ENCODE assay signal across 2 worm cellular contexts in the genomic region with DNA sequence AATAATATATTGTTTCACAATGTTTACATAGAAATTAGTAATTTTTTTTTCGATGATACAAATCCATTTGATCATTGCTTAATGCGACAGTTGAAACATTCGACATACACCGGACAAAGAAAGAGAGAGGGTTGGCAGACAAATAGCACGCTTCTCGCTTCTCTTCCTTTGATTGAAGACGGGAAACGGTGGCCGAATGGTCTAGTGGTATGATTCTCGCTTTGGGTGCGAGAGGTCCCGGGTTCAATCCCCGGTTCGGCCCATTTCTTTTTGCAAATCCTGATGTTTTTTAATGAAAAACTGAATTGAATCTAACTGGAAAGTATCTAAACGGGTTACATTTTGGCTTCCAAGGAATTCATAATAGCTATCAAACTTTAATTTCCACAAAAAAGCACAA.
TF ChIP-seq lines count a peak whose summit lies in the region.

No protein-coding gene starts in this region.

TF ChIP-seq in whole organism, L1 larva, 84 proteins besides CTCF, POLR2A, EP300 and RAD21 (continued from another document):
- TF ChIP-seq rnt-1 (tag; optimal IDR thresholded peaks at IDR 0.05; lab: Kevin White, UChicago) (peak; percentile 63), mab-9 (GFP tag; IDR thresholded peaks at IDR 0.05; lab: Robert Waterston, UW) (no peak), lin-15B (tag; optimal IDR thresholded peaks at IDR 0.05; lab: Kevin White, UChicago) (no peak), lsy-2 (tag; optimal IDR thresholded peaks at IDR 0.05; lab: Kevin White, UChicago) (no peak), nhr-84 (tag; optimal IDR thresholded peaks at IDR 0.05; lab: Kevin White, UChicago) (no peak), grh-1 (GFP tag; IDR thresholded peaks at IDR 0.05; lab: Robert Waterston, UW) (no peak), skn-1 (tag; optimal IDR thresholded peaks at IDR 0.05; lab: Kevin White, UChicago) (peak; percentile 5), mep-1 (tag; optimal IDR thresholded peaks at IDR 0.05; lab: Kevin White, UChicago) (peak; percentile 29), C34B4.2 (tag; optimal IDR thresholded peaks at IDR 0.05; lab: Kevin White, UChicago) (no peak), nhr-47 (tag; optimal IDR thresholded peaks at IDR 0.05; lab: Kevin White, UChicago) (peak; percentile 31), sox-4 (tag; optimal IDR thresholded peaks at IDR 0.05; lab: Kevin White, UChicago) (no peak), nhr-90 (tag; optimal IDR thresholded peaks at IDR 0.05; lab: Kevin White, UChicago; ENCODE audit: poor library complexity) (peak; percentile 39), nhr-237 (tag; optimal IDR thresholded peaks at IDR 0.05; lab: Kevin White, UChicago) (no peak), fkh-4 (tag; optimal IDR thresholded peaks at IDR 0.05; lab: Kevin White, UChicago; ENCODE audit: borderline replicate concordance) (no peak), hlh-4 (tag; optimal IDR thresholded peaks at IDR 0.05; lab: Kevin White, UChicago) (no peak), snu-23 (GFP tag; optimal IDR thresholded peaks at IDR 0.05; lab: Kevin White, UChicago) (peak; percentile 66), C16A3.4 (tag; optimal IDR thresholded peaks at IDR 0.05; lab: Kevin White, UChicago) (peak; percentile 55), zag-1 (tag; optimal IDR thresholded peaks at IDR 0.05; lab: Kevin White, UChicago) (no peak), fkh-8 (tag; optimal IDR thresholded peaks at IDR 0.05; lab: Kevin White, UChicago) (no peak), alr-1 (tag; optimal IDR thresholded peaks at IDR 0.05; lab: Kevin White, UChicago; ENCODE audit: borderline replicate concordance) (no peak), ceh-88 (GFP tag; IDR thresholded peaks at IDR 0.05; lab: Robert Waterston, UW) (no peak), nhr-19 (GFP tag; conservative IDR thresholded peaks at IDR 0.05; lab: Robert Waterston, UW) (peak; percentile 34), lin-35 (GFP tag; optimal IDR thresholded peaks at IDR 0.05; lab: Kevin White, UChicago) (peak; percentile 18 to 68), swsn-7 (tag; optimal IDR thresholded peaks at IDR 0.05; lab: Kevin White, UChicago) (peak; percentile 4), lin-13 (GFP tag; optimal IDR thresholded peaks at IDR 0.05; lab: Kevin White, UChicago) (peak; percentile 8), ceh-82 (tag; optimal IDR thresholded peaks at IDR 0.05; lab: Kevin White, UChicago) (peak in 1 of 3 experiments; percentile 17), unc-30 (tag; optimal IDR thresholded peaks at IDR 0.05; lab: Kevin White, UChicago) (no peak), jun-1 (tag; optimal IDR thresholded peaks at IDR 0.05; lab: Kevin White, UChicago) (no peak), aly-2 (tag; optimal IDR thresholded peaks at IDR 0.05; lab: Kevin White, UChicago) (no peak), mdl-1 (tag; optimal IDR thresholded peaks at IDR 0.05; lab: Kevin White, UChicago) (peak in 1 of 2 experiments; percentile 36), fkh-10 (GFP tag; optimal IDR thresholded peaks at IDR 0.05; lab: Kevin White, UChicago) (no peak), elt-3 (tag; optimal IDR thresholded peaks at IDR 0.05; lab: Kevin White, UChicago) (no peak), efl-1 (optimal IDR thresholded peaks at IDR 0.05; lab: Kevin White, UChicago) (peak; percentile 10 to 38), efl-1 (GFP tag; optimal IDR thresholded peaks at IDR 0.05 in 1 of 2; lab: Kevin White, UChicago) (peak in 1 of 2 experiments; percentile 31), irx-1 (tag; optimal IDR thresholded peaks at IDR 0.05; lab: Kevin White, UChicago) (no peak), xbp-1 (tag; optimal IDR thresholded peaks at IDR 0.05; lab: Kevin White, UChicago) (no peak)

TF ChIP-seq in whole organism, young adult, 124 proteins besides CTCF, POLR2A, EP300 and RAD21 (continued from another document):
- peak; percentile 67; the same call in 1 of the 2 replicates for TF ChIP-seq egl-44 (GFP tag; IDR thresholded peaks at IDR 0.05; lab: Robert Waterston, UW)
- TF ChIP-seq Y79H2A.3 (GFP tag; conservative IDR thresholded peaks at IDR 0.05; lab: Robert Waterston, UW), result 0 out of 2 replicates have a peak, but pooled peaks have one; percentile 41
- TF ChIP-seq nfya-2 (GFP tag; IDR thresholded peaks at IDR 0.05; lab: Robert Waterston, UW), result no peak
- no peak for TF ChIP-seq ztf-22 (GFP tag; optimal IDR thresholded peaks at IDR 0.05; lab: Kevin White, UChicago)
- 0 out of 2 replicates have a peak, but pooled peaks have one; percentile 40 for TF ChIP-seq bed-2 (GFP tag; IDR thresholded peaks at IDR 0.05; lab: Robert Waterston, UW)
- peak; percentile 95 for TF ChIP-seq snpc-4 (GFP tag; optimal IDR thresholded peaks at IDR 0.05; lab: Kevin White, UChicago)
- peak; percentile 66 to 99 (median 98) for TF ChIP-seq snpc-4 (tag; optimal IDR thresholded peaks at IDR 0.05; lab: Kevin White, UChicago)
- TF ChIP-seq rec-8 (tag; optimal IDR thresholded peaks at IDR 0.05; lab: Kevin White, UChicago), result peak; percentile 37 to 61
- peak; percentile 76 for TF ChIP-seq D2030.7 (GFP tag; IDR thresholded peaks at IDR 0.05; lab: Robert Waterston, UW)
- TF ChIP-seq atf-7 (tag; optimal IDR thresholded peaks at IDR 0.05; lab: Kevin White, UChicago), result peak; percentile 34
- TF ChIP-seq ceh-40 (GFP tag; IDR thresholded peaks at IDR 0.05; lab: Robert Waterston, UW), result 0 out of 2 replicates have a peak, but pooled peaks have one; percentile 70
- peak; percentile 78 for TF ChIP-seq F49E8.2 (tag; optimal IDR thresholded peaks at IDR 0.05; lab: Kevin White, UChicago; ENCODE audit: insufficient read depth)
- TF ChIP-seq lag-1 (GFP tag; IDR thresholded peaks at IDR 0.05; lab: Robert Waterston, UW), result no peak
- peak; percentile 45 for TF ChIP-seq mes-4 (tag; optimal IDR thresholded peaks at IDR 0.05; lab: Kevin White, UChicago)
- peak; percentile 56; the same call in 1 of the 2 replicates for TF ChIP-seq hmg-20 (GFP tag; IDR thresholded peaks at IDR 0.05; lab: Robert Waterston, UW)
- no peak for TF ChIP-seq F37B4.10 (GFP tag; IDR thresholded peaks at IDR 0.05; lab: Robert Waterston, UW)
- TF ChIP-seq cebp-1 (GFP tag; IDR thresholded peaks at IDR 0.05; lab: Robert Waterston, UW), result peak; percentile 45; the same call in 1 of the 2 replicates
- no peak for TF ChIP-seq cebp-1 (tag; optimal IDR thresholded peaks at IDR 0.05; lab: Kevin White, UChicago)
- TF ChIP-seq dox-1 (GFP tag; IDR thresholded peaks at IDR 0.05; lab: Robert Waterston, UW), result no peak; the same call in 1 of the 2 replicates
- peak; percentile 69; the same call in 1 of the 2 replicates for TF ChIP-seq Y56A3A.18 (GFP tag; IDR thresholded peaks at IDR 0.05; lab: Robert Waterston, UW)
- TF ChIP-seq Y53F4B.3 (GFP tag; IDR thresholded peaks at IDR 0.05; lab: Robert Waterston, UW), result 0 out of 2 replicates have a peak, but pooled peaks have one; percentile 16
- peak; percentile 69; the same call in 1 of the 2 replicates for TF ChIP-seq madf-6 (GFP tag; IDR thresholded peaks at IDR 0.05; lab: Robert Waterston, UW)
- peak; percentile 74 for TF ChIP-seq T07F8.4 (tag; optimal IDR thresholded peaks at IDR 0.05; lab: Kevin White, UChicago)
- TF ChIP-seq repo-1 (tag; optimal IDR thresholded peaks at IDR 0.05; lab: Kevin White, UChicago), result peak; percentile 44
- peak; percentile 33 for TF ChIP-seq madf-10 (tag; optimal IDR thresholded peaks at IDR 0.05; lab: Kevin White, UChicago)
- 0 out of 2 replicates have a peak, but pooled peaks have one; percentile 61 for TF ChIP-seq ztf-28 (GFP tag; IDR thresholded peaks at IDR 0.05; lab: Robert Waterston, UW)
- TF ChIP-seq madf-3 (GFP tag; IDR thresholded peaks at IDR 0.05; lab: Robert Waterston, UW), result no peak
- peak; percentile 51; the same call in 1 of the 2 replicates for TF ChIP-seq K11D2.4 (GFP tag; IDR thresholded peaks at IDR 0.05; lab: Robert Waterston, UW)
- TF ChIP-seq pbrm-1 (GFP tag; IDR thresholded peaks at IDR 0.05; lab: Robert Waterston, UW), result peak; percentile 81
- peak; percentile 4 for TF ChIP-seq nhr-80 (tag; optimal IDR thresholded peaks at IDR 0.05; lab: Kevin White, UChicago)
- no peak for TF ChIP-seq ceh-79 (tag; optimal IDR thresholded peaks at IDR 0.05; lab: Kevin White, UChicago)
- TF ChIP-seq gei-17 (GFP tag; optimal IDR thresholded peaks at IDR 0.05; lab: Kevin White, UChicago), result no peak
- peak; percentile 71 for TF ChIP-seq F57A8.1 (GFP tag; optimal IDR thresholded peaks at IDR 0.05; lab: Kevin White, UChicago)
- TF ChIP-seq snpc-1.1 (tag; optimal IDR thresholded peaks at IDR 0.05; lab: Kevin White, UChicago; ENCODE audit: insufficient read depth), result peak; percentile 69
- no peak for TF ChIP-seq madf-8 (GFP tag; conservative IDR thresholded peaks at IDR 0.05; lab: Robert Waterston, UW)
- no peak for TF ChIP-seq aptf-2 (GFP tag; conservative IDR thresholded peaks at IDR 0.05; lab: Robert Waterston, UW)
- TF ChIP-seq F10E7.11 (tag; optimal IDR thresholded peaks at IDR 0.05; lab: Kevin White, UChicago), result no peak
- no peak for TF ChIP-seq F22D6.2 (tag; optimal IDR thresholded peaks at IDR 0.05; lab: Kevin White, UChicago)
- TF ChIP-seq rcor-1 (GFP tag; IDR thresholded peaks at IDR 0.05; lab: Robert Waterston, UW), result peak; percentile 88
- no peak for TF ChIP-seq ztf-6 (GFP tag; IDR thresholded peaks at IDR 0.05; lab: Robert Waterston, UW)
- TF ChIP-seq bed-1 (GFP tag; IDR thresholded peaks at IDR 0.05; lab: Robert Waterston, UW), result no peak
- no peak for TF ChIP-seq F55B11.4 (tag; optimal IDR thresholded peaks at IDR 0.05; lab: Kevin White, UChicago; ENCODE audit: borderline replicate concordance, insufficient read depth)
- TF ChIP-seq ekl-4 (GFP tag; IDR thresholded peaks at IDR 0.05; lab: Robert Waterston, UW), result peak; percentile 74
- TF ChIP-seq hlh-26 (GFP tag; conservative IDR thresholded peaks at IDR 0.05; lab: Robert Waterston, UW), result no peak
- TF ChIP-seq lin-26 (GFP tag; IDR thresholded peaks at IDR 0.05; lab: Robert Waterston, UW), result peak; percentile 97
- TF ChIP-seq F57C9.4 (tag; optimal IDR thresholded peaks at IDR 0.05; lab: Kevin White, UChicago), result no peak
- no peak for TF ChIP-seq dpl-1 (GFP tag; optimal IDR thresholded peaks at IDR 0.05; lab: Kevin White, UChicago)
- no peak for TF ChIP-seq mel-28 (tag; optimal IDR thresholded peaks at IDR 0.05; lab: Kevin White, UChicago; ENCODE audit: borderline replicate concordance)
- TF ChIP-seq B0019.2 (GFP tag; conservative IDR thresholded peaks at IDR 0.05; lab: Robert Waterston, UW), result 0 out of 2 replicates have a peak, but pooled peaks have one; percentile 40
- peak; percentile 27 for TF ChIP-seq tlf-1 (GFP tag; optimal IDR thresholded peaks at IDR 0.05; lab: Kevin White, UChicago)
- TF ChIP-seq sdz-38 (tag; optimal IDR thresholded peaks at IDR 0.05; lab: Kevin White, UChicago), result no peak
- no peak for TF ChIP-seq ama-1 (optimal IDR thresholded peaks at IDR 0.05; lab: Kevin White, UChicago)
- TF ChIP-seq ama-1 (GFP tag; optimal IDR thresholded peaks at IDR 0.05; lab: Kevin White, UChicago), result peak; percentile 33 to 86
- no peak; the same call in 1 of the 2 replicates for TF ChIP-seq B0336.3 (GFP tag; IDR thresholded peaks at IDR 0.05; lab: Robert Waterston, UW)
- TF ChIP-seq hlh-12 (tag; optimal IDR thresholded peaks at IDR 0.05; lab: Kevin White, UChicago), result peak; percentile 14
- TF ChIP-seq fkh-3 (tag; optimal IDR thresholded peaks at IDR 0.05; lab: Kevin White, UChicago), result no peak
- peak; percentile 69 for TF ChIP-seq rpc-1 (optimal IDR thresholded peaks at IDR 0.05; lab: Kevin White, UChicago)
- peak; percentile 93 for TF ChIP-seq rpc-1 (tag; optimal IDR thresholded peaks at IDR 0.05; lab: Kevin White, UChicago)
- no peak for TF ChIP-seq pha-4 (tag; optimal IDR thresholded peaks at IDR 0.05; lab: Kevin White, UChicago)
- TF ChIP-seq zim-3 (tag; optimal IDR thresholded peaks at IDR 0.05; lab: Kevin White, UChicago), result peak; percentile 4
- TF ChIP-seq B0261.1 (tag; optimal IDR thresholded peaks at IDR 0.05; lab: Kevin White, UChicago), result peak; percentile 85
- TF ChIP-seq F23B12.7 (tag; optimal IDR thresholded peaks at IDR 0.05; lab: Kevin White, UChicago; ENCODE audit: insufficient read depth), result peak; percentile 78
- 0 out of 2 replicates have a peak, but pooled peaks have one; percentile 66 for TF ChIP-seq ceh-58 (GFP tag; IDR thresholded peaks at IDR 0.05; lab: Robert Waterston, UW)
- no peak for TF ChIP-seq zfh-2 (GFP tag; conservative IDR thresholded peaks at IDR 0.05; lab: Robert Waterston, UW)
- TF ChIP-seq lsy-27 (tag; optimal IDR thresholded peaks at IDR 0.05; lab: Kevin White, UChicago; ENCODE audit: borderline replicate concordance, insufficient read depth), result peak; percentile 44
- TF ChIP-seq dpff-1 (tag; optimal IDR thresholded peaks at IDR 0.05; lab: Kevin White, UChicago), result no peak
- no peak for TF ChIP-seq ztf-3 (GFP tag; optimal IDR thresholded peaks at IDR 0.05; lab: Kevin White, UChicago)
- peak; percentile 64; the same call in 1 of the 2 replicates for TF ChIP-seq hsf-1 (GFP tag; IDR thresholded peaks at IDR 0.05; lab: Robert Waterston, UW)
- peak; percentile 91 for TF ChIP-seq die-1 (tag; optimal IDR thresholded peaks at IDR 0.05; lab: Kevin White, UChicago)
- TF ChIP-seq C06A6.2 (GFP tag; conservative IDR thresholded peaks at IDR 0.05; lab: Robert Waterston, UW), result 0 out of 2 replicates have a peak, but pooled peaks have one; percentile 28
- no peak for TF ChIP-seq hrde-1 (tag; optimal IDR thresholded peaks at IDR 0.05; lab: Kevin White, UChicago; ENCODE audit: borderline replicate concordance)
- TF ChIP-seq lin-54 (GFP tag; optimal IDR thresholded peaks at IDR 0.05; lab: Kevin White, UChicago), result peak; percentile 67
- no peak for TF ChIP-seq ceh-27 (GFP tag; optimal IDR thresholded peaks at IDR 0.05; lab: Kevin White, UChicago)
- TF ChIP-seq attf-5 (GFP tag; optimal IDR thresholded peaks at IDR 0.05; lab: Kevin White, UChicago), result peak; percentile 69
- TF ChIP-seq let-526 (GFP tag; IDR thresholded peaks at IDR 0.05; lab: Robert Waterston, UW), result 0 out of 2 replicates have a peak, but pooled peaks have one; percentile 46
- peak; percentile 71 for TF ChIP-seq hmg-1.2 (GFP tag; IDR thresholded peaks at IDR 0.05; lab: Robert Waterston, UW)
- no peak for TF ChIP-seq Y95B8A.8 (GFP tag; IDR thresholded peaks at IDR 0.05; lab: Robert Waterston, UW)
- peak; percentile 88 for TF ChIP-seq him-1 (tag; optimal IDR thresholded peaks at IDR 0.05; lab: Kevin White, UChicago)
- TF ChIP-seq ceh-91 (GFP tag; IDR thresholded peaks at IDR 0.05; lab: Robert Waterston, UW), result peak; percentile 20; the same call in 1 of the 2 replicates
- peak; percentile 88 for TF ChIP-seq snpc-1.3 (tag; optimal IDR thresholded peaks at IDR 0.05; lab: Kevin White, UChicago; ENCODE audit: insufficient read depth)
- TF ChIP-seq nfyb-1 (GFP tag; IDR thresholded peaks at IDR 0.05; lab: Robert Waterston, UW), result peak; percentile 77
- TF ChIP-seq lir-1 (GFP tag; conservative IDR thresholded peaks at IDR 0.05; lab: Robert Waterston, UW), result no peak
- no peak for TF ChIP-seq tbx-9 (tag; optimal IDR thresholded peaks at IDR 0.05; lab: Kevin White, UChicago; ENCODE audit: borderline replicate concordance)
- peak; percentile 26 for TF ChIP-seq ztf-26 (tag; optimal IDR thresholded peaks at IDR 0.05; lab: Kevin White, UChicago)
- no peak for TF ChIP-seq ets-4 (GFP tag; optimal IDR thresholded peaks at IDR 0.05; lab: Kevin White, UChicago)
